Worm (Caenorhabditis elegans) whole organism, mixed stage, embryonic: Measurements from ENCODE around the gene frpr-13.

Source experiments
- blmp-1 ChIP-seq: fragments of 150-350 bp; optimal IDR thresholded peaks from 2 replicates; lab custom pipeline; 2014; ENCODE audit warnings: missing biosample characterization, missing genetic modification characterization
- hlh-1 ChIP-seq: fragments of 150-350 bp; optimal IDR thresholded peaks from 2 replicates; lab custom pipeline; 2014; ENCODE audit warnings: missing biosample characterization, missing genetic modification reagents, missing genetic modification characterization
- lin-32 ChIP-seq: fragments of 200-800 bp; sonication (Bioruptor generic); optimal IDR thresholded peaks from 2 replicates; lab custom pipeline; 2018; ENCODE audit warnings: mild to moderate bottlenecking, missing genetic modification characterization, missing compliant biosample characterization
- mab-5 ChIP-seq: fragments of 150-350 bp; optimal IDR thresholded peaks from 2 replicates; lab custom pipeline; 2014; ENCODE audit warnings: missing biosample characterization, missing genetic modification characterization
- zip-8 ChIP-seq: fragments of 150-350 bp; optimal IDR thresholded peaks from 2 replicates; lab custom pipeline; 2014; ENCODE audit warnings: missing biosample characterization, missing genetic modification characterization

DNA sequence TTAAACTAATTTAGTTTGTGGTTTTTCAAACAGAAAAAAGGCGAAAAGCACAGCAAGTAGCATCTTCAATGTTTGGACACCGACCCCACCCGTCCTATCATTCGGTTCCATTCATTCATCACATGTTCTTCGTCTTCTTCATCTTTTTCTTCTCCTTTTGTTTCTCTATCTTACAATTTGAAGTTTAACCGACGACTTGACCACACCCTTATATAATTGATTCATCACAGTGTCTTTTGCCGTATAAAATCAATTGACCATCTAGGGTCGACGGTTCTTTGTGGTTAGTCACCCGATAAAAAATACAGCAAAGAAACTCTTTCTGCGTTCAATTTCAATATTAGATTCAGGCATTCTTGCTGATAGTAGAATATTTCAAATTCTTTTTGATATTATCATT, 36.2 kb downstream of the frpr-13 start:
- TF ChIP-seq blmp-1 (tag; lab: Kevin White, UChicago) (no peak), zip-8 (tag; lab: Kevin White, UChicago) (no peak), lin-32 (GFP tag; lab: Kevin White, UChicago) (no peak), hlh-1 (no peak), mab-5 (tag; lab: Kevin White, UChicago) (no peak)
